Fruit fly (Drosophila melanogaster) Kc167 (cell line): Measurements from ENCODE around the gene Cpr100A.

Source experiments
- h ChIP-seq: fragments of >200 bp; optimal IDR thresholded peaks from 3 replicates; lab custom pipeline; 2018; ENCODE audit warnings: missing external identifiers
- psq ChIP-seq: fragments of >200 bp; optimal IDR thresholded peaks from 2 replicates; lab custom pipeline; 2017; ENCODE audit warnings: missing external identifiers
- ttk ChIP-seq: sonication (Bioruptor generic); optimal IDR thresholded peaks from 2 replicates; lab custom pipeline; 2017; ENCODE audit warnings: missing external identifiers

DNA sequence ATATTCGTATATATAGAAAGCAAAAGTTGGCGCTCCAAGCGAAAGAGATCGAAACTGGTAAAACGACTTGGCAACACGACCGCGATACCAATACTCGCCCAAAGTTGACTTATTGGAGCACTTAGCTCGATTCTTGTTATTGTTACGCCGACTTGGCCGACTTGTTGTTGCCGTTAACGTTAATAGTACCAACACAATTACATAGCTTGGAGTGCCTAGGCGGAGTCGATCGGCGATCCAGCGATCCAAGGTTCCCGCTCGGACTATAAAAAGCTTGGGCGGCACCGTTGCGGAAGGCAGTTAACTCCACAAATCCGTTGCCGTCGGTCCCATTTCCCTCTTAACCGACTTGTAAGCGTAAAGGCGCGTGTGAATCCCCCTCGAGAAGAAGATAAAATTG, at the start of gene Cpr100A:
- no peak for TF ChIP-seq ttk
- no peak for TF ChIP-seq h (lab: Kevin White, UChicago)
- TF ChIP-seq psq (lab: Kevin White, UChicago): no peak
